Worm (Caenorhabditis elegans) whole organism, L4 larva: ENCODE results near the gene ifo-1.

Source experiments
- R02D3.7 ChIP-seq: fragments of 150-350 bp; sonication (generic microtip); optimal IDR thresholded peaks from 3 replicates; lab custom pipeline; 2014; ENCODE audit warnings: missing biosample characterization, missing genetic modification characterization
- T26A8.4 ChIP-seq: fragments of 200-800 bp; sonication (Bioruptor generic); IDR thresholded peaks from 2 replicates; pipeline ENCODE4 v1.3.6; 2022; ENCODE audit warnings: missing genetic modification characterization, missing compliant biosample characterization
- Y5F2A.4 ChIP-seq: fragments of 200-800 bp; sonication (Bioruptor generic); optimal IDR thresholded peaks from 2 replicates; lab custom pipeline; 2018; ENCODE audit warnings: mild to moderate bottlenecking, missing genetic modification characterization, missing compliant biosample characterization
- Y75B8A.6 ChIP-seq: fragments of 200-800 bp; sonication (Bioruptor generic); IDR thresholded peaks from 2 replicates; pipeline ENCODE4 v1.3.6; 2022; ENCODE audit warnings: missing genetic modification reagents, missing genetic modification characterization, missing compliant biosample characterization
- aly-2 ChIP-seq: sonication (generic microtip); optimal IDR thresholded peaks from 2 replicates; lab custom pipeline; 2018; ENCODE audit warnings: missing biosample characterization, missing genetic modification characterization
- arid-1 ChIP-seq: fragments of 200-800 bp; sonication (Bioruptor generic); conservative IDR thresholded peaks from 2 replicates; pipeline ENCODE4 v1.3.6; 2022; ENCODE audit warnings: missing genetic modification reagents, missing genetic modification characterization, missing compliant biosample characterization
- ceh-20 ChIP-seq: fragments of 200-800 bp; sonication (Bioruptor generic); IDR thresholded peaks from 2 replicates; pipeline ENCODE4 v1.3.6; 2022; ENCODE audit warnings: missing genetic modification reagents, missing genetic modification characterization, missing compliant biosample characterization
- ceh-28 ChIP-seq: fragments of 150-350 bp; optimal IDR thresholded peaks from 2 replicates; lab custom pipeline; 2014; ENCODE audit warnings: missing biosample characterization, missing genetic modification reagents, missing genetic modification characterization
- ctbp-1 ChIP-seq: fragments of 200-800 bp; sonication (Bioruptor generic); IDR thresholded peaks from 2 replicates; pipeline ENCODE4 v1.3.6; 2022; ENCODE audit warnings: missing genetic modification reagents, missing genetic modification characterization, missing compliant biosample characterization
- dmd-6 ChIP-seq: fragments of 200-800 bp; sonication (Bioruptor generic); IDR thresholded peaks from 2 replicates; pipeline ENCODE4 v1.3.6; 2022; ENCODE audit warnings: missing genetic modification reagents, missing genetic modification characterization, missing compliant biosample characterization
- dve-1 ChIP-seq: sonication (generic microtip); optimal IDR thresholded peaks from 2 replicates; lab custom pipeline; 2017; ENCODE audit warnings: antibody characterized with exemption, mild to moderate bottlenecking, missing genetic modification characterization, missing compliant biosample characterization; ENCODE audit not compliant: insufficient read depth
- egl-43 ChIP-seq: fragments of 200-800 bp; sonication (Bioruptor generic); IDR thresholded peaks from 2 replicates; pipeline ENCODE4 v1.3.6; 2022; ENCODE audit warnings: missing genetic modification reagents, missing genetic modification characterization, missing compliant biosample characterization
- fkh-10 ChIP-seq: fragments of 150-350 bp; optimal IDR thresholded peaks from 2 replicates; lab custom pipeline; 2014; ENCODE audit warnings: missing biosample characterization, missing genetic modification reagents, missing genetic modification characterization
- gei-8 ChIP-seq: fragments of 200-800 bp; sonication (Bioruptor generic); optimal IDR thresholded peaks from 2 replicates; lab custom pipeline; 2018; ENCODE audit warnings: mild to moderate bottlenecking, missing genetic modification characterization, missing compliant biosample characterization
- hif-1 ChIP-seq, 2 experiments: sonication (generic microtip); optimal IDR thresholded peaks; 2 replicates each; lab custom pipeline; 2016 to 2017; ENCODE audit warnings: missing compliant biosample characterization in 2 of 2, missing genetic modification characterization in 2 of 2, missing genetic modification reagents in 2 of 2, missing genotype in 2 of 2, mild to moderate bottlenecking in 1 of 2
- hlh-11 ChIP-seq: fragments of 200-800 bp; sonication (Bioruptor generic); optimal IDR thresholded peaks from 2 replicates; lab custom pipeline; 2018; ENCODE audit warnings: mild to moderate bottlenecking, missing genetic modification characterization, missing compliant biosample characterization
- hlh-30 ChIP-seq: sonication (generic microtip); optimal IDR thresholded peaks from 2 replicates; lab custom pipeline; 2017; ENCODE audit warnings: antibody characterized with exemption, mild to moderate bottlenecking, missing genetic modification characterization, missing compliant biosample characterization; ENCODE audit not compliant: insufficient read depth
- lin-1 ChIP-seq: fragments of 200-800 bp; sonication (Bioruptor generic); IDR thresholded peaks from 2 replicates; pipeline ENCODE4 v1.3.6; 2022; ENCODE audit warnings: missing genetic modification reagents, missing genetic modification characterization, missing compliant biosample characterization
- lin-13 ChIP-seq: fragments of 150-350 bp; optimal IDR thresholded peaks from 2 replicates; lab custom pipeline; 2014; ENCODE audit warnings: missing biosample characterization, missing genetic modification reagents, missing genetic modification characterization
- lin-15B ChIP-seq: fragments of 150-350 bp; sonication (generic microtip); optimal IDR thresholded peaks from 3 replicates; lab custom pipeline; 2014; ENCODE audit warnings: missing biosample characterization, missing genetic modification characterization
- lin-29 ChIP-seq: fragments of 200-800 bp; sonication (Bioruptor generic); IDR thresholded peaks from 2 replicates; pipeline ENCODE4 v1.3.6; 2022; ENCODE audit warnings: missing genetic modification reagents, missing genetic modification characterization, missing compliant biosample characterization
- lin-39 ChIP-seq: fragments of 150-350 bp; optimal IDR thresholded peaks from 2 replicates; lab custom pipeline; 2014; ENCODE audit warnings: missing biosample characterization, missing genetic modification reagents, missing genetic modification characterization
- lsy-2 ChIP-seq, 2 experiments: fragments of 150-350 bp in 1 of 2; sonication (generic microtip) in 1 of 2; optimal IDR thresholded peaks; 2 replicates each; lab custom pipeline; 2014 to 2017; ENCODE audit warnings: missing biosample characterization in 2 of 2, missing genetic modification characterization in 2 of 2
- madf-5 ChIP-seq, 2 experiments: fragments of 200-800 bp; sonication (Bioruptor generic); IDR thresholded peaks; 2 replicates each; pipeline ENCODE4 v1.3.6; 2022; ENCODE audit warnings: missing compliant biosample characterization in 2 of 2, missing genetic modification characterization in 2 of 2
- mdl-1 ChIP-seq, 2 experiments: fragments of 150-350 bp in 1 of 2; sonication (generic microtip) in 1 of 2; optimal IDR thresholded peaks; 2 replicates each; lab custom pipeline; 2014 to 2017; ENCODE audit warnings: missing biosample characterization in 2 of 2, missing genetic modification characterization in 2 of 2
- mdt-29 ChIP-seq: fragments of 200-800 bp; sonication (Bioruptor generic); IDR thresholded peaks from 2 replicates; pipeline ENCODE4 v1.3.6; 2022; ENCODE audit warnings: missing genetic modification reagents, missing genetic modification characterization, missing compliant biosample characterization
- mep-1 ChIP-seq: fragments of 150-350 bp; sonication (generic microtip); optimal IDR thresholded peaks from 3 replicates; lab custom pipeline; 2014; ENCODE audit warnings: missing biosample characterization, missing genetic modification characterization
- mxl-3 ChIP-seq: fragments of 200-800 bp; sonication (Bioruptor generic); optimal IDR thresholded peaks from 2 replicates; lab custom pipeline; 2018; ENCODE audit warnings: mild to moderate bottlenecking, missing genetic modification characterization, missing compliant biosample characterization
- nhr-10 ChIP-seq: fragments of 150-350 bp; optimal IDR thresholded peaks from 2 replicates; lab custom pipeline; 2014; ENCODE audit warnings: missing biosample characterization, missing genetic modification characterization
- nhr-102 ChIP-seq: sonication (generic microtip); optimal IDR thresholded peaks from 2 replicates; lab custom pipeline; 2016; ENCODE audit warnings: mild to moderate bottlenecking, missing genetic modification characterization, moderate library complexity, missing compliant biosample characterization
- nhr-11 ChIP-seq: fragments of 150-350 bp; optimal IDR thresholded peaks from 2 replicates; lab custom pipeline; 2014; ENCODE audit warnings: missing biosample characterization, missing genetic modification characterization
- nhr-25 ChIP-seq: sonication (generic microtip); optimal IDR thresholded peaks from 2 replicates; lab custom pipeline; 2017; ENCODE audit warnings: missing genetic modification characterization, mild to moderate bottlenecking, missing compliant biosample characterization, antibody characterized with exemption, moderate library complexity, borderline replicate concordance; ENCODE audit not compliant: insufficient read depth
- nhr-28 ChIP-seq: fragments of 150-350 bp; optimal IDR thresholded peaks from 2 replicates; lab custom pipeline; 2014; ENCODE audit warnings: missing biosample characterization, missing genetic modification characterization
- nhr-42 ChIP-seq: fragments of 200-800 bp; sonication (Bioruptor generic); IDR thresholded peaks from 2 replicates; pipeline ENCODE4 v1.3.6; 2022; ENCODE audit warnings: missing genetic modification characterization, missing compliant biosample characterization
- pha-4 ChIP-seq, 2 experiments: fragments of 150-350 bp in 1 of 2; fragments of 200-800 bp in 1 of 2; sonication (Bioruptor generic) in 1 of 2; IDR thresholded peaks in 1 of 2; optimal IDR thresholded peaks in 1 of 2; 2 replicates each; pipeline versions ENCODE4 v1.3.6 to Lab custom; 2014 to 2022; ENCODE audit warnings: missing genetic modification characterization in 2 of 2, missing genetic modification reagents in 2 of 2, missing biosample characterization in 1 of 2, missing compliant biosample characterization in 1 of 2
- pqm-1 ChIP-seq: sonication (generic microtip); optimal IDR thresholded peaks from 2 replicates; lab custom pipeline; 2017; ENCODE audit warnings: missing biosample characterization, missing genetic modification characterization
- rbr-2 ChIP-seq: sonication (generic microtip); optimal IDR thresholded peaks from 2 replicates; lab custom pipeline; 2016; ENCODE audit warnings: missing genotype, missing genetic modification characterization, missing compliant biosample characterization
- saeg-2 ChIP-seq: fragments of 200-800 bp; sonication (Bioruptor generic); IDR thresholded peaks from 2 replicates; pipeline ENCODE4 v1.3.6; 2022; ENCODE audit warnings: missing genetic modification reagents, missing genetic modification characterization, missing compliant biosample characterization
- tra-1 ChIP-seq: fragments of 200-800 bp; sonication (Bioruptor generic); IDR thresholded peaks from 2 replicates; pipeline ENCODE4 v1.3.6; 2022; ENCODE audit warnings: missing genetic modification reagents, missing genetic modification characterization, missing compliant biosample characterization
- unc-130 ChIP-seq: sonication (generic microtip); optimal IDR thresholded peaks from 2 replicates; lab custom pipeline; 2016; ENCODE audit warnings: missing genetic modification reagents, missing genetic modification characterization, missing compliant biosample characterization
- unc-62 ChIP-seq, 3 experiments: fragments of 150-350 bp in 1 of 3; sonication (generic microtip); optimal IDR thresholded peaks in 2 of 3; peaks in 1 of 3; 1 replicate in 1 of 3; 2 replicates in 2 of 3; lab custom pipeline; 2014 to 2017; ENCODE audit warnings: missing biosample characterization in 3 of 3, missing genetic modification characterization in 3 of 3, missing genetic modification reagents in 3 of 3, missing genotype in 1 of 3
- zfp-2 ChIP-seq: sonication (generic microtip); optimal IDR thresholded peaks from 2 replicates; lab custom pipeline; 2016; ENCODE audit warnings: mild to moderate bottlenecking, missing genetic modification characterization, missing compliant biosample characterization
- ztf-11 ChIP-seq: fragments of 150-350 bp; optimal IDR thresholded peaks from 2 replicates; lab custom pipeline; 2014; ENCODE audit warnings: missing biosample characterization, missing genetic modification characterization

ifo-1 gene

DNA sequence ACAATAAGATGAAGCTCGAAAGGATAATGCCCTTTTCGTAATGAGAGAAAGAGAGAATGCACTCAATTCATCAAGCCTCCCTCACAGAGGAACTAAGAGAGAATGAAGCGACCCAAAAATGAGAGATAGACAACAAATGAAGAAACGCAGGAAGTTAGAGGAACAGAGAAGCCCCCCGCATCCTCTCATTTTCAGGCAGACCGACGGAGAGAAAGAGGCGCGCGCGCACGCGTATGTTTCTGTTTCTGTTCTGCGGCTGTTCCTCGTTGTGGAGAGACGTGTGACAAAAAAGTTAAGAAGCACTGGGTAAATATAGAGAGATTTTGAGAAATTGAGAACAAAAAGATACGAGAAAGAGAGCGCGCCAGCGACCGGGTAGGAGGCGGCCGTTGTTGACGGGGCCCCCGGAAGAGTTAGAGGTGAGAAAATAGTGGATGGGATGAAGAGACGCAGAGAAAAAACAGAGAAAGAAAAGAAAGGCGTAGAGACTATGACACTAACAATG lies 6.5 kb downstream of the ifo-1 start (continued):
- TF ChIP-seq aly-2 (tag; lab: Kevin White, UChicago), result no peak
- TF ChIP-seq pqm-1, result no peak
- TF ChIP-seq lin-15B (tag; lab: Kevin White, UChicago), result no peak
- TF ChIP-seq gei-8, result peak; percentile 66
- TF ChIP-seq saeg-2 (GFP tag; lab: Robert Waterston, UW), result 0 out of 2 replicates have a peak, but pooled peaks have one; percentile 22
- TF ChIP-seq hif-1 (tag; optimal IDR thresholded peaks at IDR 0.05; lab: Kevin White, UChicago), result peak in 1 of 2 experiments; percentile 74
- no peak for TF ChIP-seq R02D3.7
- peak; percentile 77 for TF ChIP-seq T26A8.4 (GFP tag; lab: Robert Waterston, UW)
- TF ChIP-seq nhr-25, result peak; percentile 9
- TF ChIP-seq egl-43 (GFP tag; lab: Robert Waterston, UW), result peak; percentile 89
- TF ChIP-seq nhr-11 (tag; lab: Kevin White, UChicago), result peak; percentile 84
- peak; percentile 24 for TF ChIP-seq nhr-102
- peak; percentile 87 for TF ChIP-seq dmd-6 (GFP tag; lab: Robert Waterston, UW)
- peak; percentile 53; the same call in 1 of the 2 replicates for TF ChIP-seq lin-1
- TF ChIP-seq arid-1 (GFP tag; lab: Robert Waterston, UW), result peak; percentile 48; the same call in 1 of the 2 replicates
- peak; percentile 41 for TF ChIP-seq lin-13
- peak; percentile 89 for TF ChIP-seq ctbp-1 (GFP tag; lab: Robert Waterston, UW)
- peak; percentile 86 for TF ChIP-seq mep-1 (tag; lab: Kevin White, UChicago)
- peak; percentile 81 for TF ChIP-seq fkh-10 (GFP tag; lab: Kevin White, UChicago)
- no peak for TF ChIP-seq nhr-42 (GFP tag; lab: Robert Waterston, UW)

DNA sequence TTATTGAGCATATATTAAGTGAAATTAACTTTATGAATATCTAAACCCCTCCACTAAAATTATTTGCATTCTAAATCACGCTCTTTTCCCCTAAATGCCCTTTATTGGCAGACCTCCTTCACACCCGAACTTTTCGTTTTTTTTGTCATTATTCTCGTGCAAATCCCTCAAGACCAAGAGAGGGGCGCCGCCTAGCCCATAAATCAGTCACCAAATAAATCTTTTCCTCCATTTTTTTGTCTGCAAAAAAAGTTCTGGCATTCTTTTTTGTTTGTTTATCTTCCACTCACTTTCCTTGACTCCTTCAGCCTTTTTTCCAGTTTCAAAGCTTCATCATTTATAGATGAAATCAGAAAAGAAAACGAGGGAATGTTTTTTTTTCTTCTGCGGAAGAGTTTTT lies 7.6 kb downstream of the ifo-1 start:
- TF ChIP-seq tra-1 (GFP tag; lab: Robert Waterston, UW) (no peak), mep-1 (tag; lab: Kevin White, UChicago) (peak; percentile 15), lin-39 (tag; lab: Kevin White, UChicago) (no peak), lin-29 (GFP tag; lab: Robert Waterston, UW) (no peak), ceh-20 (GFP tag; lab: Robert Waterston, UW) (peak; percentile 77), nhr-11 (tag; lab: Kevin White, UChicago) (no peak), zfp-2 (no peak), Y5F2A.4 (no peak), ztf-11 (tag; lab: Kevin White, UChicago) (no peak), nhr-25 (no peak), rbr-2 (tag; lab: Kevin White, UChicago) (no peak), nhr-28 (tag; lab: Kevin White, UChicago) (no peak), unc-62 (GFP tag; optimal IDR thresholded peaks at IDR 0.05 in 1 of 2; lab: Kevin White, UChicago) (peak in 1 of 2 experiments; percentile 90), unc-62 (tag; optimal IDR thresholded peaks at IDR 0.05; lab: Kevin White, UChicago) (no peak), mdt-29 (GFP tag; lab: Robert Waterston, UW) (no peak), madf-5 (GFP tag; IDR thresholded peaks at IDR 0.05; lab: Robert Waterston, UW) (no peak), hlh-30 (peak; percentile 49), pha-4 (GFP tag; IDR thresholded peaks at IDR 0.05; lab: Robert Waterston, UW) (no peak), pha-4 (tag; optimal IDR thresholded peaks at IDR 0.05; lab: Kevin White, UChicago) (no peak)
- TF ChIP-seq, all 104 proteins: peak for 4

DNA sequence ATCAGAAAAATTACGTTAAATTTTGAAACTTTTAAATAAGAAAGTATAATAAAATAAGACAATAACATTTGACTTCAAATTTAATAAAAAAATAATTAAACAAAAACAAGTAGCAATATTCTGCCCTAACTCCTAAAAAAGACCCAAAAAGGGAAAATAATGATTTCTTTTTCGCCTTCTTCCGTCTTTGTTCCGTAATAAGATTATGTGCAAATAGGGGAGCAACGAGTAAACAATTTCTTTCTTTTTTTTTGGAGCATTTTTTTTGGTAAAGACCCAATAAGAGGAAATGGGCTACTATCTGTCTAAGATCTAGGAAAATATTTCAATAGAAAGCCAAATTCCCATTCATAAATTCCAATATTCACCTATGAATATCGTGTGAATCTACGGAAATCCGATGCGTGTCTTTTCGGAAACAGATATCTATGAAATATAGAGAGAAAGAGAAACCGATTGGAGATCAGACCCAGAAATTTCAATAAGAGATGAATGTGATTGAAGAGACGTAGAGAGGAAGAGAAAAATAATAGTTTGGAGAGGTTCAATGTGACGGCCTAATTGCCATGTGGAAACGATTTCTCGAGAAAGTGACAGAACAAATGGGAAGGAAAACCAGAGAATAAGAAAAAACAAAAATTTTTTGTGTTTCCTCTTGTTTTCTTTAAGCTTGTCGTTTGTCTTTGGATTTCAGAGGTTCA lies 8.5 kb downstream of the ifo-1 start:
- TF ChIP-seq lsy-2 (tag; optimal IDR thresholded peaks at IDR 0.05; lab: Kevin White, UChicago) (peak in 1 of 2 experiments; percentile 22), nhr-102 (no peak), dve-1 (peak; percentile 23), hlh-30 (peak; percentile 71), mxl-3 (GFP tag; lab: Kevin White, UChicago) (peak; percentile 35), nhr-28 (tag; lab: Kevin White, UChicago) (peak; percentile 16), unc-130 (GFP tag; lab: Kevin White, UChicago) (no peak), nhr-10 (tag; lab: Kevin White, UChicago) (no peak), unc-62 (GFP tag; optimal IDR thresholded peaks at IDR 0.05 in 1 of 2; lab: Kevin White, UChicago) (peak in 1 of 2 experiments; percentile 96), unc-62 (tag; optimal IDR thresholded peaks at IDR 0.05; lab: Kevin White, UChicago) (no peak), mep-1 (tag; lab: Kevin White, UChicago) (peak; percentile 5), lin-15B (tag; lab: Kevin White, UChicago) (no peak), hlh-11 (tag; lab: Kevin White, UChicago) (peak; percentile 30), mdl-1 (tag; optimal IDR thresholded peaks at IDR 0.05; lab: Kevin White, UChicago) (peak in 1 of 2 experiments; percentile 43), lin-1 (no peak), ceh-28 (tag; lab: Kevin White, UChicago) (no peak), Y75B8A.6 (GFP tag; lab: Robert Waterston, UW) (no peak)
